Fruit fly (Drosophila melanogaster) whole organism, adult: ENCODE results near the gene CG7218.

ENCODE experiments used
- CG11617 ChIP-seq: fragments of 200-800 bp; sonication (Bioruptor generic); optimal IDR thresholded peaks from 2 replicates; lab custom pipeline; 2017; ENCODE audit warnings: mild to moderate bottlenecking, missing biosample characterization, missing genetic modification reagents, missing genetic modification characterization
- CG14711 ChIP-seq: fragments of 200-800 bp; sonication (Bioruptor generic); optimal IDR thresholded peaks from 2 replicates; lab custom pipeline; 2018; ENCODE audit warnings: missing biosample characterization, mild to moderate bottlenecking, missing genetic modification characterization, moderate library complexity
- CG7101 ChIP-seq: fragments of 200-800 bp; sonication (Bioruptor generic); optimal IDR thresholded peaks from 2 replicates; lab custom pipeline; 2018; ENCODE audit warnings: missing biosample characterization, mild to moderate bottlenecking, missing genetic modification characterization, moderate library complexity
- cic ChIP-seq: fragments of 200-800 bp; sonication (Bioruptor generic); optimal IDR thresholded peaks from 2 replicates; lab custom pipeline; 2017; ENCODE audit warnings: missing biosample characterization, mild to moderate bottlenecking, missing genetic modification characterization, moderate library complexity
- cnc ChIP-seq, 2 experiments: fragments of >200 bp; optimal IDR thresholded peaks; 2 replicates each; lab custom pipeline; 2017
- kay ChIP-seq: fragments of 200-800 bp; sonication (Bioruptor generic); peaks from one replicate; lab custom pipeline; 2016; ENCODE audit warnings: missing biosample characterization, missing genetic modification characterization, borderline replicate concordance
- pad ChIP-seq: fragments of 200-800 bp; sonication (Bioruptor generic); optimal IDR thresholded peaks from 3 replicates; lab custom pipeline; 2017; ENCODE audit warnings: missing biosample characterization, missing genetic modification characterization, mild to moderate bottlenecking, moderate library complexity, missing genetic modification reagents
- toe ChIP-seq: fragments of 200-800 bp; sonication (Bioruptor generic); optimal IDR thresholded peaks from 2 replicates; lab custom pipeline; 2016; ENCODE audit warnings: missing biosample characterization, missing genetic modification characterization

DNA sequence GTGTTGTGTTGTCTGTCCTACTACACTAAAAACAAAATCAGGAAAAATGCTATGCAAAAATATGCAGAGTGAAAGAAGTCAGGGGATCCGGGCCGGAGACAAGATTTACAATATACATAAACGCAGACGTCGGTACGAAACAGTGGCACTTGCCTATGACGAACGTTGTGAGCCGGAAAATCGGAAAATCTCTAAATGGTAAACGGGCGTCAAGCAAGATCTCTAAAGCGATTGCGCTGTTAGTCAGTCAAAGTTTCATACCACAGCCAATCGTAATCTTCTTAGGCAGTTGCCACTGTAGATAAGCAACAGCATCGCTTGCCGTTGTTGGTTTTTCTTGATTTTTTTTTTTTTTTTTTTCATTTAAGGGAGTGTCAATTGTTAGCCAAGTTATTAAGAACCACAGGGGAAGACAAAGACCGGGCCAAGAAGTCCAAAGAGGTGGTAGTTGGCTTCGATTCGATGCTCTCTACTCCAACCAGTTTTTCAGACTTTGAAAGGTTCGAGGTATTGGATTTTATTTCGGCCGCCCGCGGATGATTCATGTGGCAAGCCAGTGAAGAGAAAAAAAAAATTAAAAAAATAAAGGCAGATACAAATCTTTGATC, 39.1 kb downstream of the CG7218 start:
- no peak for TF ChIP-seq CG11617
- TF ChIP-seq cnc (optimal IDR thresholded peaks at IDR 0.05; lab: Kevin White, UChicago): no peak
- no peak for TF ChIP-seq CG7101 (tag; lab: Kevin White, UChicago)
- no peak for TF ChIP-seq cic (GFP tag; lab: Kevin White, UChicago)
- no peak for TF ChIP-seq CG14711
- no peak for TF ChIP-seq pad (GFP tag; lab: Kevin White, UChicago)
- TF ChIP-seq kay (GFP tag; lab: Kevin White, UChicago): no peak
- TF ChIP-seq toe: no peak
